Worm (Caenorhabditis elegans) whole organism, L1 larva: ENCODE results near the gene fbxb-75.

Source experiments
- C34B4.2 ChIP-seq: sonication (generic microtip); optimal IDR thresholded peaks from 2 replicates; lab custom pipeline; 2017; ENCODE audit warnings: mild to moderate bottlenecking, missing genetic modification characterization, missing compliant biosample characterization
- aly-2 ChIP-seq: fragments of 150-350 bp; optimal IDR thresholded peaks from 2 replicates; lab custom pipeline; 2014; ENCODE audit warnings: missing biosample characterization, missing genetic modification characterization
- pqm-1 ChIP-seq: sonication (generic microtip); optimal IDR thresholded peaks from 3 replicates; lab custom pipeline; 2017; ENCODE audit warnings: missing biosample characterization, missing genetic modification characterization
- sptf-1 ChIP-seq: fragments of 150-350 bp; optimal IDR thresholded peaks from 2 replicates; lab custom pipeline; 2014; ENCODE audit warnings: missing biosample characterization, missing genetic modification characterization
- unc-62 ChIP-seq: fragments of 150-350 bp; optimal IDR thresholded peaks from 2 replicates; lab custom pipeline; 2014; ENCODE audit warnings: missing biosample characterization, missing genetic modification reagents, missing genetic modification characterization

ce11 chrIV:4411948-4412335 is 29.0 kb downstream of the fbxb-75 start:
- TF ChIP-seq pqm-1 (tag; lab: Kevin White, UChicago) (no peak), unc-62 (GFP tag; lab: Kevin White, UChicago) (no peak), aly-2 (tag; lab: Kevin White, UChicago) (no peak), C34B4.2 (tag; lab: Kevin White, UChicago) (no peak), sptf-1 (no peak)
